Fruit fly (Drosophila melanogaster): Measurements from ENCODE around the gene fit.

DNA sequence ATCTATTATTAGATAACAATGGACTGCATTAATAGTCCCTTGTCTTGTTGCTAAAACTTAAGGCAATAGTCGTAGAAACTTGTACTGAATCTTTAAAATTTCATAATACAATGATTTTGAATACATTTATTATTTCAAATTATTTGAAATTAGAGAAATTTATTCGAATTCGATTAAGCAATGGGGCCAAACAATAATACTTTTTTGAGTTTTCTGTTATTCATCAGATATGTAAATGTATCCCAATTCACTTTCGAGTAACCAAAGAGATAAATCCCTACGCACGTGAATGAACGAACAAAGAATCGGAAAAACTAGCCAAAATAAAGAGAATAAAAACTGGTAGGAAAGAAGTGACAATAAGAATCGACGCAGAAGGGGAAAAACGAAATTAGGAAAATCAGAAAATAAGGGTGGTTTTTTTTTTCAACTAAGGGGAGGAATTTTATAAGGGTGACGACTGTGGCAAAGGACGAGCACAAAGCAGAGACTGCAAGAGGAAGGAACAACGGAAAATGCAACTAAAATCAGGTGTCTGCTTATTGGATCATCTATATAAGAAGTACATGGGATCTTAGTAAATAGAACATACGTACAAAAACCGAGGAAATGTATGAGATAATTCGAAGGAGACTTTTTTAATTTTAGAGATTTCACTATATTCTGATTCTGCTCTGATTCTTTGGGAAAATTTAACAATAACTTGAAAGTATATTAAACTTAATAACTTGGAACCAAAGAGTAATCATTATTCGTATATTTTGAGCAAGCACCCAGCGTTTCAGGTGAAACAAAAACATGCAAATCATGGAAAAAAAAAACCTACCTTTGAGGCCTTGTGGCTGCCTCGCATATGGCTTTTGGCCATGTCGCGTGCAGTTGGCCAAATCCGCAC is 29.4 kb downstream of the fit start:
- TF ChIP-seq Sp1 (GFP tag; optimal IDR thresholded peaks at IDR 0.05) (no peak), br (GFP tag; optimal IDR thresholded peaks at IDR 0.05) (no peak), Myc (optimal IDR thresholded peaks at IDR 0.05) (no peak), Dfd (GFP tag; optimal IDR thresholded peaks at IDR 0.05) (no peak), CG9705 (GFP tag; optimal IDR thresholded peaks at IDR 0.05) (no peak), HLH106 (tag; optimal IDR thresholded peaks at IDR 0.05) (no peak), psq (GFP tag; optimal IDR thresholded peaks at IDR 0.05) (peak; percentile 37), pan (optimal IDR thresholded peaks at IDR 0.05) (no peak), lola (GFP tag; optimal IDR thresholded peaks at IDR 0.05) (no peak), Rel (GFP tag; optimal IDR thresholded peaks at IDR 0.05) (no peak), Rel (tag; optimal IDR thresholded peaks at IDR 0.05) (no peak), brk (GFP tag; optimal IDR thresholded peaks at IDR 0.05) (no peak), foxo (GFP tag; optimal IDR thresholded peaks at IDR 0.05) (no peak)

Measured in whole organism, wandering third instar larva.